Fruit fly (Drosophila melanogaster): ENCODE results near the gene Apc2.

- TF ChIP-seq Ets98B (GFP tag; IDR thresholded peaks at IDR 0.05) (no peak), fd96Ca (GFP tag; IDR thresholded peaks at IDR 0.05) (no peak), gl (tag; optimal IDR thresholded peaks at IDR 0.05) (no peak), CG12605 (GFP tag; IDR thresholded peaks at IDR 0.05) (no peak), rn (GFP tag; IDR thresholded peaks at IDR 0.05) (no peak), CG8301 (tag; optimal IDR thresholded peaks at IDR 0.05) (no peak), CG17806 (tag; optimal IDR thresholded peaks at IDR 0.05) (no peak), CG14655 (GFP tag; optimal IDR thresholded peaks at IDR 0.05) (no peak), CG8159 (tag; optimal IDR thresholded peaks at IDR 0.05) (no peak)
These were observed 24.1 kb upstream of the Apc2 start for dm6 chr3R:24139646-24140130.
